Worm (Caenorhabditis elegans): ENCODE measurements around the gene tag-281.

DNA sequence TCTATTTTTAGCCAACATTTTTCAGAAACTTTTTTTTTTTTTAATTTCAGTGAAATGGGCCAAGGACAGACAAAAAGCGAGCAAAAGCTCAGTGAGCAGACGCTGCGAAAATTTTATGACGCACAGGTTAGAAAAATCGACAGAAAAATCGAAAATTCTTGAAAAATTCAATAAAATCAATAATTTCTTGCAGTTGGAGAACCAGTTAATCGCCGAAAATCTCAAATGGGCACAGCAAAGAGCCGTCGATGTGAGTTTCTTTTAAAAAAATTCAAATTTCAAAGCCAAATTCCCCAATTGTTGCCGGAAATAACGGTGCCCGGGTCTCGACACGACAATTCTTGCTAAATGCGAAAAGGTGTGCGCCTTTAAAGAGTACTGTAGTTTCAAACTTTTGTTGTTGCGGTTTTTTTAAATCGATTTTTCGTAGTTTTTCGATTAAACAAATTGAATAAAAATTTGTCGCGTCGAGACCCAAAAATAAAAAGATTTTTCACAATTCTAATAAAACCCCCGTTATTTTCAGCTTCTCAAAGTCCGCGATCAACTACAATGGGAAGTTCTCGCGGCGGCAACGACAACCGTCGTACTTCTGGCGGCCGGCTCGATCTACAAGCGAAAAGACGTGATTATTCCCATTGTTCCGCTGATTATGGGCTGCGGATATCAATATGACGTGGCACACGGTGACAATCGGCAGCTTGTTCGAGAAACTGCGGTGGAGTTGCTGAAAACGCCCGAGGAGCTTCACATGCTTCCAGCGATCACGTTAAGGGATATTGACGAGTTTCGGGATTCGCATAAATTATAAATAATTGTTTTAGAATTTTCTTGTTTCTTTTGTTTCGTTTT is 1.3 kb downstream of the tag-281 start, which contains the start of gene tag-280:
- TF ChIP-seq nhr-11 (tag; optimal IDR thresholded peaks at IDR 0.05) (no peak), tbx-2 (tag; optimal IDR thresholded peaks at IDR 0.05) (no peak)
